In genomic region chr3R:4215264-4215993, dm6 we compare ENCODE assay signal across 2 fruit fly cellular contexts.
TF ChIP-seq lines count a peak whose summit lies in the region.

Gene CG14636, minus strand, starts transcription at chr3R:4215314.

TF ChIP-seq in whole organism, embryonic, 481 proteins besides CTCF, POLR2A, EP300 and RAD21 (continued from another document and continues in another):
- TF ChIP-seq Optix (GFP tag; IDR thresholded peaks at IDR 0.05; lab: Robert Waterston, UW) (peak; percentile 73; the same call in 2 of the 3 replicates), CG15269 (tag; optimal IDR thresholded peaks at IDR 0.05; lab: Kevin White, UChicago) (peak; percentile 83), CG16815 (GFP tag; optimal IDR thresholded peaks at IDR 0.05; lab: Kevin White, UChicago) (peak; percentile 24), CG15011 (GFP tag; optimal IDR thresholded peaks at IDR 0.05; lab: Kevin White, UChicago) (peak; percentile 53), hkb (optimal IDR thresholded peaks at IDR 0.05; lab: Kevin White, UChicago) (no peak), hkb (GFP tag; IDR thresholded peaks at IDR 0.05; lab: Robert Waterston, UW) (peak; percentile 83), CG9817 (tag; optimal IDR thresholded peaks at IDR 0.05; lab: Kevin White, UChicago) (peak; percentile 64), CG16863 (GFP tag; optimal IDR thresholded peaks at IDR 0.05; lab: Kevin White, UChicago) (peak; percentile 64), jing (GFP tag; optimal IDR thresholded peaks at IDR 0.05; lab: Kevin White, UChicago) (peak; percentile 58), Fer1 (GFP tag; optimal IDR thresholded peaks at IDR 0.05; lab: Kevin White, UChicago) (peak; percentile 84), CG15601 (tag; optimal IDR thresholded peaks at IDR 0.05; lab: Kevin White, UChicago) (no peak), PHDP (tag; optimal IDR thresholded peaks at IDR 0.05; lab: Kevin White, UChicago) (peak; percentile 69), mirr (GFP tag; optimal IDR thresholded peaks at IDR 0.05; lab: Kevin White, UChicago) (peak; percentile 51), CG17612 (GFP tag; IDR thresholded peaks at IDR 0.05; lab: Robert Waterston, UW) (peak; percentile 58), CG10462 (GFP tag; optimal IDR thresholded peaks at IDR 0.05; lab: Kevin White, UChicago) (no peak), ash1 (GFP tag; optimal IDR thresholded peaks at IDR 0.05; lab: Kevin White, UChicago) (no peak), CG1832 (GFP tag; optimal IDR thresholded peaks at IDR 0.05; lab: Kevin White, UChicago) (no peak), stwl (tag; optimal IDR thresholded peaks at IDR 0.05; lab: Kevin White, UChicago) (no peak), ac (GFP tag; optimal IDR thresholded peaks at IDR 0.05; lab: Kevin White, UChicago) (no peak), Spps (tag; optimal IDR thresholded peaks at IDR 0.05; lab: Kevin White, UChicago) (no peak), Dip2 (GFP tag; IDR thresholded peaks at IDR 0.05; lab: Robert Waterston, UW) (0 out of 2 replicates have a peak, but pooled peaks have one; percentile 17), GATAe (GFP tag; conservative IDR thresholded peaks at IDR 0.05; lab: Robert Waterston, UW) (peak; percentile 48; the same call in 1 of the 2 replicates), HHEX (GFP tag; optimal IDR thresholded peaks at IDR 0.05; lab: Kevin White, UChicago) (peak; percentile 69), Antp (GFP tag; optimal IDR thresholded peaks at IDR 0.05; lab: Kevin White, UChicago) (peak; percentile 80), Atf-2 (GFP tag; optimal IDR thresholded peaks at IDR 0.05; lab: Kevin White, UChicago) (peak; percentile 57), Aef1 (GFP tag; IDR thresholded peaks at IDR 0.05; lab: Robert Waterston, UW) (peak; percentile 53; the same call in 2 of the 3 replicates), chm (GFP tag; IDR thresholded peaks at IDR 0.05; lab: Robert Waterston, UW) (no peak; the same call in 1 of the 2 replicates), Camta (GFP tag; optimal IDR thresholded peaks at IDR 0.05; lab: Kevin White, UChicago) (peak; percentile 48), bbx (GFP tag; IDR thresholded peaks at IDR 0.05; lab: Robert Waterston, UW; ENCODE audit: partially characterized antibody) (peak; percentile 30; the same call in 1 of the 2 replicates), CG17328 (GFP tag; IDR thresholded peaks at IDR 0.05; lab: Robert Waterston, UW) (peak; percentile 54), eve (GFP tag; optimal IDR thresholded peaks at IDR 0.05; lab: Kevin White, UChicago) (no peak), CG31365 (tag; optimal IDR thresholded peaks at IDR 0.05; lab: Kevin White, UChicago) (no peak), nom (GFP tag; optimal IDR thresholded peaks at IDR 0.05; lab: Kevin White, UChicago) (peak; percentile 34), toy (GFP tag; IDR thresholded peaks at IDR 0.05; lab: Robert Waterston, UW) (0 out of 2 replicates have a peak, but pooled peaks have one; percentile 15), CG10654 (GFP tag; optimal IDR thresholded peaks at IDR 0.05; lab: Kevin White, UChicago) (peak; percentile 50), CG15073 (GFP tag; optimal IDR thresholded peaks at IDR 0.05; lab: Kevin White, UChicago) (no peak), yki (optimal IDR thresholded peaks at IDR 0.05; lab: Kevin White, UChicago) (no peak), Adf1 (GFP tag; IDR thresholded peaks at IDR 0.05; lab: Robert Waterston, UW) (peak; percentile 85), Myb (GFP tag; optimal IDR thresholded peaks at IDR 0.05; lab: Kevin White, UChicago) (peak; percentile 53), nerfin-2 (GFP tag; IDR thresholded peaks at IDR 0.05; lab: Robert Waterston, UW; ENCODE audit: partially characterized antibody) (0 out of 2 replicates have a peak, but pooled peaks have one; percentile 32), bigmax (GFP tag; optimal IDR thresholded peaks at IDR 0.05; lab: Kevin White, UChicago) (no peak), CG17186 (GFP tag; optimal IDR thresholded peaks at IDR 0.05; lab: Kevin White, UChicago) (no peak), klu (GFP tag; IDR thresholded peaks at IDR 0.05; lab: Robert Waterston, UW) (peak; percentile 68; the same call in 1 of the 2 replicates), CG3838 (GFP tag; optimal IDR thresholded peaks at IDR 0.05; lab: Kevin White, UChicago) (no peak), CG2199 (GFP tag; IDR thresholded peaks at IDR 0.05; lab: Robert Waterston, UW) (peak; percentile 63; the same call in 2 of the 3 replicates), crol (GFP tag; IDR thresholded peaks at IDR 0.05; lab: Robert Waterston, UW) (peak; percentile 85), ken (GFP tag; IDR thresholded peaks at IDR 0.05; lab: Robert Waterston, UW) (no peak), grau (tag; optimal IDR thresholded peaks at IDR 0.05; lab: Kevin White, UChicago) (peak; percentile 75), CG34224 (GFP tag; IDR thresholded peaks at IDR 0.05; lab: Robert Waterston, UW; ENCODE audit: partially characterized antibody) (peak; percentile 28; the same call in 1 of the 3 replicates), slp2 (GFP tag; optimal IDR thresholded peaks at IDR 0.05; lab: Kevin White, UChicago) (peak; percentile 74), pho (GFP tag; optimal IDR thresholded peaks at IDR 0.05; lab: Kevin White, UChicago) (peak; percentile 62), CG8281 (tag; optimal IDR thresholded peaks at IDR 0.05; lab: Kevin White, UChicago) (peak; percentile 35), Sox102F (GFP tag; optimal IDR thresholded peaks at IDR 0.05; lab: Kevin White, UChicago) (peak; percentile 66), CG12769 (tag; optimal IDR thresholded peaks at IDR 0.05; lab: Kevin White, UChicago) (peak; percentile 71), bsh (GFP tag; optimal IDR thresholded peaks at IDR 0.05; lab: Kevin White, UChicago) (peak in 1 of 2 experiments; percentile 26), CG6854 (GFP tag; optimal IDR thresholded peaks at IDR 0.05; lab: Kevin White, UChicago) (peak; percentile 75), cad (GFP tag; optimal IDR thresholded peaks at IDR 0.05; lab: Kevin White, UChicago) (no peak), Doc3 (GFP tag; IDR thresholded peaks at IDR 0.05; lab: Robert Waterston, UW; ENCODE audit: partially characterized antibody) (no peak), Usf (GFP tag; optimal IDR thresholded peaks at IDR 0.05; lab: Kevin White, UChicago) (peak; percentile 28), CG13296 (GFP tag; optimal IDR thresholded peaks at IDR 0.05; lab: Kevin White, UChicago) (peak; percentile 80), tgo (GFP tag; IDR thresholded peaks at IDR 0.05; lab: Robert Waterston, UW) (peak; percentile 85), crc (GFP tag; optimal IDR thresholded peaks at IDR 0.05; lab: Kevin White, UChicago) (peak; percentile 46), croc (GFP tag; conservative IDR thresholded peaks at IDR 0.05; lab: Robert Waterston, UW) (no peak), tll (GFP tag; optimal IDR thresholded peaks at IDR 0.05; lab: Kevin White, UChicago) (no peak)

TF ChIP-seq in whole organism, prepupa, 60 proteins besides CTCF, POLR2A, EP300 and RAD21 (continued from another document):
- TF ChIP-seq CG15336 (GFP tag; IDR thresholded peaks at IDR 0.05; lab: Robert Waterston, UW): peak; percentile 79
- peak; percentile 46 for TF ChIP-seq lz (GFP tag; optimal IDR thresholded peaks at IDR 0.05; lab: Kevin White, UChicago)
- TF ChIP-seq Ets96B (tag; optimal IDR thresholded peaks at IDR 0.05; lab: Kevin White, UChicago): peak; percentile 46
- peak in 1 of 2 experiments; percentile 10 for TF ChIP-seq salr (GFP tag; optimal IDR thresholded peaks at IDR 0.05; lab: Kevin White, UChicago)
- TF ChIP-seq CG32006 (GFP tag; optimal IDR thresholded peaks at IDR 0.05; lab: Kevin White, UChicago): peak; percentile 68
- no peak for TF ChIP-seq CG34406 (GFP tag; optimal IDR thresholded peaks at IDR 0.05; lab: Kevin White, UChicago)
- TF ChIP-seq topi (GFP tag; optimal IDR thresholded peaks at IDR 0.05; lab: Kevin White, UChicago): peak; percentile 68
- TF ChIP-seq CG1621 (tag; optimal IDR thresholded peaks at IDR 0.05; lab: Kevin White, UChicago): no peak
- TF ChIP-seq achi (GFP tag; optimal IDR thresholded peaks at IDR 0.05; lab: Kevin White, UChicago): peak; percentile 77
- TF ChIP-seq net (GFP tag; optimal IDR thresholded peaks at IDR 0.05; lab: Kevin White, UChicago): peak; percentile 73
- TF ChIP-seq CG11294 (GFP tag; IDR thresholded peaks at IDR 0.05; lab: Robert Waterston, UW): peak; percentile 55
- peak; percentile 80 for TF ChIP-seq CG6163 (GFP tag; IDR thresholded peaks at IDR 0.05; lab: Robert Waterston, UW)
- TF ChIP-seq Met (GFP tag; optimal IDR thresholded peaks at IDR 0.05; lab: Kevin White, UChicago): peak; percentile 61
- no peak for TF ChIP-seq Sox102F (GFP tag; optimal IDR thresholded peaks at IDR 0.05; lab: Kevin White, UChicago)
- TF ChIP-seq CG8319 (GFP tag; optimal IDR thresholded peaks at IDR 0.05; lab: Kevin White, UChicago): peak; percentile 66
- TF ChIP-seq Eip78C (GFP tag; lab: Kevin White, UChicago): peak; percentile 94
- TF ChIP-seq Ets21C (GFP tag; optimal IDR thresholded peaks at IDR 0.05; lab: Kevin White, UChicago): peak; percentile 56
- peak; percentile 84 for TF ChIP-seq vri (GFP tag; optimal IDR thresholded peaks at IDR 0.05; lab: Kevin White, UChicago)
- TF ChIP-seq CG8632 (GFP tag; optimal IDR thresholded peaks at IDR 0.05; lab: Kevin White, UChicago): peak; percentile 69
- peak; percentile 25 for TF ChIP-seq dsx (GFP tag; optimal IDR thresholded peaks at IDR 0.05; lab: Kevin White, UChicago; ENCODE audit: poor library complexity, severe bottlenecking)
- TF ChIP-seq Smox (GFP tag; optimal IDR thresholded peaks at IDR 0.05; lab: Kevin White, UChicago): no peak
- TF ChIP-seq Eip75B (GFP tag; optimal IDR thresholded peaks at IDR 0.05; lab: Kevin White, UChicago): no peak
- TF ChIP-seq Hr4 (GFP tag; optimal IDR thresholded peaks at IDR 0.05; lab: Kevin White, UChicago): peak; percentile 78
- TF ChIP-seq CG6854 (GFP tag; optimal IDR thresholded peaks at IDR 0.05; lab: Kevin White, UChicago): no peak
- TF ChIP-seq fd85E (GFP tag; optimal IDR thresholded peaks at IDR 0.05; lab: Kevin White, UChicago): peak; percentile 13
- peak; percentile 56 for TF ChIP-seq cyc (GFP tag; optimal IDR thresholded peaks at IDR 0.05; lab: Kevin White, UChicago)
- no peak for TF ChIP-seq CG16779 (tag; optimal IDR thresholded peaks at IDR 0.05; lab: Kevin White, UChicago)
- peak; percentile 71 for TF ChIP-seq CG11762 (GFP tag; optimal IDR thresholded peaks at IDR 0.05; lab: Kevin White, UChicago; ENCODE audit: insufficient read depth)
- peak; percentile 70 for TF ChIP-seq CG3919 (GFP tag; optimal IDR thresholded peaks at IDR 0.05; lab: Kevin White, UChicago)
- no peak for TF ChIP-seq Blimp-1 (GFP tag; optimal IDR thresholded peaks at IDR 0.05; lab: Kevin White, UChicago)
- peak; percentile 43 for TF ChIP-seq CG6808 (GFP tag; optimal IDR thresholded peaks at IDR 0.05; lab: Kevin White, UChicago)
- peak; percentile 46 for TF ChIP-seq CG10669 (GFP tag; optimal IDR thresholded peaks at IDR 0.05; lab: Kevin White, UChicago)
- TF ChIP-seq CG4318 (GFP tag; optimal IDR thresholded peaks at IDR 0.05; lab: Kevin White, UChicago): peak; percentile 64
- TF ChIP-seq Lpt (GFP tag; optimal IDR thresholded peaks at IDR 0.05; lab: Kevin White, UChicago): peak; percentile 52
- TF ChIP-seq CG6276 (GFP tag; optimal IDR thresholded peaks at IDR 0.05; lab: Kevin White, UChicago): no peak
- peak; percentile 75 for TF ChIP-seq acj6 (GFP tag; optimal IDR thresholded peaks at IDR 0.05; lab: Kevin White, UChicago)
- TF ChIP-seq ss (GFP tag; optimal IDR thresholded peaks at IDR 0.05; lab: Kevin White, UChicago): peak; percentile 3 to 35
